Worm (Caenorhabditis elegans): ENCODE measurements around the gene Y43F8C.16.
"Not testable (repeated sequence)": the region's sequence is repeated elsewhere in the genome, so short reads cannot be mapped to it uniquely, and the experiment has no call there.

Gene Y43F8C.16

DNA sequence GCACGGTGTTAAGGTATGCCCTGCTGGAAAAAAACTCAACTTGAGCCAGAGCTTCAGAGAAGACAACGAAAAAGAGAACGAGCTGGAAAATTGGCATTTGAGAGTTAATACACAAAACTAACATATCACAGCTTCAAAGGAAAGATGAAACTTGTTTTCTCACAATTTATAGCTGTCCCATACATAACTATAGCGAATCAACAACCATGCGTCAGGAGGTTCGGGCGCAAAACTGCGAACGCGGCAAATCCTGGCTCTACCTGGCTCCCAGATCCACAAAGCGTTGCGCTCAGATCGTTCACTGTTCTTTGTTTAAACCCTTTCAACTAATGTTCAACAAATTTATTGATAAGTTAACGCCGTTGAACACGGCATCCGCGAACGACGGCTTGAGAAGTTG lies 3.7 kb downstream of the Y43F8C.16 start, which contains the start of gene Y43F8C.23:
TSS of gene Y43F8C.23 (minus strand) at position 101 of the 400 bp plus-strand sequence.
- TF ChIP-seq vab-7 (GFP tag; IDR thresholded peaks at IDR 0.05); nhr-6 (tag; optimal IDR thresholded peaks at IDR 0.05); attf-4 (tag; optimal IDR thresholded peaks at IDR 0.05): not testable (repeated sequence)

DNA sequence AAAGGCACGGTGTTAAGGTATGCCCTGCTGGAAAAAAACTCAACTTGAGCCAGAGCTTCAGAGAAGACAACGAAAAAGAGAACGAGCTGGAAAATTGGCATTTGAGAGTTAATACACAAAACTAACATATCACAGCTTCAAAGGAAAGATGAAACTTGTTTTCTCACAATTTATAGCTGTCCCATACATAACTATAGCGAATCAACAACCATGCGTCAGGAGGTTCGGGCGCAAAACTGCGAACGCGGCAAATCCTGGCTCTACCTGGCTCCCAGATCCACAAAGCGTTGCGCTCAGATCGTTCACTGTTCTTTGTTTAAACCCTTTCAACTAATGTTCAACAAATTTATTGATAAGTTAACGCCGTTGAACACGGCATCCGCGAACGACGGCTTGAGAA lies 4.8 kb downstream of the Y43F8C.16 start, which contains the start of gene Y43F8C.15:
TSS of gene Y43F8C.15 (minus strand) at position 101 of the 400 bp plus-strand sequence.
- not testable (repeated sequence) for TF ChIP-seq Y75B8A.6 (GFP tag; IDR thresholded peaks at IDR 0.05); hlh-11 (tag; optimal IDR thresholded peaks at IDR 0.05); lim-7 (GFP tag; IDR thresholded peaks at IDR 0.05)

DNA sequence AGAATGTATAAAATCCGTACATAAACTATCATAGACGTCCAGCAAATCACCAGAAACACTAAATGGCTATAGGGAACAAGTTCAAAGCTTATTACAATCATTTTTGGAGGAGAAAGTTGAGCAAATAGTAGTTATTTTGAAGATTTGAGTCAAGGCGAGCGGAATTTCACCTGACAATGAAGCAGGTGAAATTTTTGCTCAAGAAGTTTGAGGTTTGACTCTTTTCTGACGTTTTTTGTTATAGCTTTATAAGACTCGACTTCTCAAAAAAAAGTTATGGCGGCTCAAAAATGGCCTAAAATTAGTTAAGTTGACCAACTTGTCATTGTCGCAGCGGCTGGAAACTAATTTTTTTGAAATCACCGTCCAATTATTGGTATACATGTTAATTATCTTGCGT lies 6.5 kb downstream of the Y43F8C.16 start, which contains the start of gene srv-3:
TSS of gene srv-3 (minus strand) at position 101 of the 400 bp plus-strand sequence.
- TF ChIP-seq daf-12 (tag; optimal IDR thresholded peaks at IDR 0.05) (no peak), hif-1 (tag; optimal IDR thresholded peaks at IDR 0.05) (no peak), daf-8 (GFP tag; IDR thresholded peaks at IDR 0.05) (no peak), unc-62 (GFP tag; optimal IDR thresholded peaks at IDR 0.05 in 1 of 2) (no peak), unc-62 (tag; optimal IDR thresholded peaks at IDR 0.05) (no peak), ZK337.2 (GFP tag; IDR thresholded peaks at IDR 0.05) (no peak), zfp-3 (GFP tag; conservative IDR thresholded peaks at IDR 0.05) (no peak), fkh-10 (GFP tag; optimal IDR thresholded peaks at IDR 0.05) (no peak), spr-3 (GFP tag; optimal IDR thresholded peaks at IDR 0.05) (no peak), F37D6.2 (tag; optimal IDR thresholded peaks at IDR 0.05) (no peak), nhr-77 (tag; optimal IDR thresholded peaks at IDR 0.05) (no peak), mdl-1 (tag; optimal IDR thresholded peaks at IDR 0.05) (no peak), ceh-28 (tag; optimal IDR thresholded peaks at IDR 0.05) (no peak), Y48G9A.11 (GFP tag; IDR thresholded peaks at IDR 0.05) (no peak), mxl-2 (GFP tag; conservative IDR thresholded peaks at IDR 0.05) (no peak), tag-97 (GFP tag; IDR thresholded peaks at IDR 0.05) (no peak), lin-1 (GFP tag; IDR thresholded peaks at IDR 0.05) (no peak), tra-1 (GFP tag; IDR thresholded peaks at IDR 0.05) (no peak), hlh-11 (tag; optimal IDR thresholded peaks at IDR 0.05) (no peak), nhr-102 (tag; optimal IDR thresholded peaks at IDR 0.05) (no peak), dve-1 (tag; optimal IDR thresholded peaks at IDR 0.05; ENCODE audit: insufficient read depth) (no peak)

DNA sequence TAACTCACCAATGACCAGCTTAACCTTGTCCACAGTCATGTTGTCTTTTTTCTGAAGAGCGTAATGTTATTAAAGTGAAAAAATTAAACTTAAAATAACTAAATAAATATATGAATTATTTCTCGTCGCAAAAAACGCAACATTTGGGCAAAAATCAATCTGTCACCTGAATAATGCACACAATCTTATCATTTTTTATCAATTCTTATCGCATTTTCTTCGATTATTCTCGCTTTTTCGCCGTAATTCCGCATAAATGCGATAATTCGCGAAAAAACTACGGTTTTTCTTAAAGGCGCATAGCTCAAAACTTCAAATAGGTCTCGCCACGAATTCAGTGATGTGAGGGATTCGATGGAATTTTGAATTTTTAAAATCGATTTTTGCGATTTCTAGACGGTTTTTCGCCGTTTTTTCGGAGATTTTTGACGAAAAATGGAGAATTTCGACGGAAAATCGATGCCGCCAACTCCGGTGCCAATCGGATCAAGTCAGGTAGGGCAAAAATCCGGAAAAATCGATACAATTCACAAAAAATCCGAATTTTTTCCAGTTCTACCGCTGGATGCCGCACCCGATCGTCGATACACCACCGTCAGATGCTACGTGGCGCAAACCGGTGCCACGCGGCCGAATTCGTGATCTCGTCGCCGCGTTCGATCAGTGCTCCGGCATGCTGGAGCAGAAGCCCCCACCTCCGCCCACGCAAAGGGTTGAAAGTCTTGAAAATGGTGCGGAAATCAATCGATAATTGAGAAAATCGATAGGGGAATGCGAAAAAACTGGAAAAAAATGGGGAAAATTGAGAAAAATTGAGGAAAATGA lies 17.8 kb downstream of the Y43F8C.16 start, which contains the start of the genes Y43F8C.13 and ani-3:
TSS of gene Y43F8C.13 (minus strand) at position 51 of the 825 bp plus-strand sequence.
TSS of gene ani-3 (plus strand) at position 385 of the 825 bp plus-strand sequence.
- TF ChIP-seq pqm-1 (tag; optimal IDR thresholded peaks at IDR 0.05) (peak; percentile 88), lin-29 (GFP tag; IDR thresholded peaks at IDR 0.05) (no peak), aha-1 (tag) (peak; percentile 39), hlh-11 (tag; optimal IDR thresholded peaks at IDR 0.05) (peak; percentile 28), daf-16 (GFP tag; optimal IDR thresholded peaks at IDR 0.05) (no peak), daf-16 (tag; optimal IDR thresholded peaks at IDR 0.05) (peak; percentile 33), nhr-102 (tag; optimal IDR thresholded peaks at IDR 0.05) (no peak), T20F7.1 (GFP tag; optimal IDR thresholded peaks at IDR 0.05) (no peak), set-16 (GFP tag; IDR thresholded peaks at IDR 0.05) (peak; percentile 75), lin-13 (GFP tag; optimal IDR thresholded peaks at IDR 0.05) (peak; percentile 17), lsy-2 (tag; optimal IDR thresholded peaks at IDR 0.05) (peak in 1 of 2 experiments; percentile 23), nhr-28 (tag; optimal IDR thresholded peaks at IDR 0.05) (peak; percentile 57), dmd-6 (GFP tag; IDR thresholded peaks at IDR 0.05) (peak; percentile 43; the same call in 1 of the 2 replicates), dve-1 (tag; optimal IDR thresholded peaks at IDR 0.05; ENCODE audit: insufficient read depth) (peak; percentile 61), D1046.2 (GFP tag; IDR thresholded peaks at IDR 0.05) (no peak), ceh-28 (tag; optimal IDR thresholded peaks at IDR 0.05) (peak; percentile 24), F44E2.7 (GFP tag; IDR thresholded peaks at IDR 0.05) (no peak), hlh-30 (tag; optimal IDR thresholded peaks at IDR 0.05; ENCODE audit: insufficient read depth) (peak; percentile 5), mes-2 (tag; optimal IDR thresholded peaks at IDR 0.05; ENCODE audit: poor library complexity, severe bottlenecking) (no peak)
